Comparison of ENCODE assay signal across 2 fruit fly cellular contexts in the genomic region with DNA sequence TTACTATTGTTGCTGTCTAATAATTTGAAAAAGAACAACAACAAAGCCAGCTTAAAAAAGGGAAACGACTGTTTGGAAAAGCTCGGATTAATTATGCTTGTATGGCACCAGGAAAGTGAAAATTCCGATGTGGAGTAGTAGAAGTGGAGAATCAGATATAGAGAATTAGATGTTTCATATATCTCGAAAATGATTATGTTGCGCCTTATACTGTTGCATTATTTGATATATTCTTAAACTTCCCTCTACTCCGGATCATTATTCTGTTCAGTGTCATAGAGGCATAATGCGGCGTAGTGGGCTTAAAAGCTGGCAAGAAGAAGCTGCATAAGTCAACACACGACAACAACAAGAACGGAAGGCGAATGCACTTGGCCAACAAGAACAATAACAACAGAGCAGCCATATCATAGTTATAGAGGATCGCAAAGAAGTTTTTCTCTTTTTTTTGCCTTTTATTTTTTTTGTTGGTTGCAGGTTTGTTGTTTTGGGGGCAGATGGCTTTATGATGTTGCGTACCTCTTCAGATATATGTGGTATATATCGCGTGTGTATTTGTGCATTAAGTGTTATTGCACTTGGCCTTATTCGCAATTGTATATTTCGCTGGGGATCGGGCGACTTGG.
A peak's percentile ranks its signal among the peaks of the same experiment; 100 is the strongest.
TF ChIP-seq lines count a peak whose summit lies in the region.

No protein-coding gene starts in this region.

TF ChIP-seq in whole organism, embryonic, 481 proteins besides CTCF, POLR2A, EP300 and RAD21 (continued from another document and continues in another):
- TF ChIP-seq zfh1 (GFP tag; IDR thresholded peaks at IDR 0.05; lab: Robert Waterston, UW) = 0 out of 3 replicates have a peak, but pooled peaks have one; percentile 42
- TF ChIP-seq NfI (GFP tag; optimal IDR thresholded peaks at IDR 0.05; lab: Kevin White, UChicago) = no peak
- no peak for TF ChIP-seq stc (GFP tag; IDR thresholded peaks at IDR 0.05; lab: Robert Waterston, UW)
- TF ChIP-seq CG9817 (tag; optimal IDR thresholded peaks at IDR 0.05; lab: Kevin White, UChicago) = no peak
- no peak for TF ChIP-seq bowl (GFP tag; IDR thresholded peaks at IDR 0.05; lab: Robert Waterston, UW)
- no peak for TF ChIP-seq sima (GFP tag; optimal IDR thresholded peaks at IDR 0.05; lab: Kevin White, UChicago)
- peak; percentile 23 for TF ChIP-seq CG17385 (GFP tag; optimal IDR thresholded peaks at IDR 0.05; lab: Kevin White, UChicago)
- peak; percentile 28 for TF ChIP-seq CG11504 (tag; optimal IDR thresholded peaks at IDR 0.05; lab: Kevin White, UChicago)
- TF ChIP-seq Ssrp (tag; optimal IDR thresholded peaks at IDR 0.05; lab: Kevin White, UChicago) = peak; percentile 40
- TF ChIP-seq E2f1 (GFP tag; IDR thresholded peaks at IDR 0.05; lab: Robert Waterston, UW) = no peak
- TF ChIP-seq CG12219 (GFP tag; optimal IDR thresholded peaks at IDR 0.05; lab: Kevin White, UChicago) = peak; percentile 18
- TF ChIP-seq org-1 (GFP tag; optimal IDR thresholded peaks at IDR 0.05; lab: Kevin White, UChicago) = no peak
- no peak for TF ChIP-seq jing (GFP tag; optimal IDR thresholded peaks at IDR 0.05; lab: Kevin White, UChicago)
- TF ChIP-seq tna (GFP tag; IDR thresholded peaks at IDR 0.05; lab: Robert Waterston, UW; ENCODE audit: partially characterized antibody) = no peak
- no peak for TF ChIP-seq kni (GFP tag; optimal IDR thresholded peaks at IDR 0.05; lab: Kevin White, UChicago)
- no peak for TF ChIP-seq Hr78 (GFP tag; optimal IDR thresholded peaks at IDR 0.05; lab: Kevin White, UChicago)
- 0 out of 2 replicates have a peak, but pooled peaks have one; percentile 16 for TF ChIP-seq Oaz (GFP tag; IDR thresholded peaks at IDR 0.05; lab: Robert Waterston, UW)
- peak; percentile 1 for TF ChIP-seq CG17359 (tag; optimal IDR thresholded peaks at IDR 0.05; lab: Kevin White, UChicago)
- no peak for TF ChIP-seq Asciz (GFP tag; optimal IDR thresholded peaks at IDR 0.05; lab: Kevin White, UChicago)
- TF ChIP-seq B-H1 (GFP tag; IDR thresholded peaks at IDR 0.05; lab: Robert Waterston, UW) = no peak
- no peak for TF ChIP-seq Side (GFP tag; optimal IDR thresholded peaks at IDR 0.05; lab: Kevin White, UChicago)
- peak; percentile 36 for TF ChIP-seq CG10979 (tag; optimal IDR thresholded peaks at IDR 0.05; lab: Kevin White, UChicago)
- TF ChIP-seq sd (tag; optimal IDR thresholded peaks at IDR 0.05; lab: Kevin White, UChicago) = no peak
- TF ChIP-seq CG7839 (tag; optimal IDR thresholded peaks at IDR 0.05; lab: Kevin White, UChicago) = no peak
- TF ChIP-seq prd (optimal IDR thresholded peaks at IDR 0.05; lab: Kevin White, UChicago) = no peak
- peak; percentile 32; the same call in 1 of the 3 replicates for TF ChIP-seq prd (GFP tag; IDR thresholded peaks at IDR 0.05; lab: Robert Waterston, UW)
- no peak for TF ChIP-seq CG3065 (GFP tag; optimal IDR thresholded peaks at IDR 0.05; lab: Kevin White, UChicago)
- no peak for TF ChIP-seq wdn (GFP tag; IDR thresholded peaks at IDR 0.05; lab: Robert Waterston, UW)
- TF ChIP-seq amos (GFP tag; IDR thresholded peaks at IDR 0.05; lab: Robert Waterston, UW; ENCODE audit: partially characterized antibody) = no peak
- no peak for TF ChIP-seq Ravus (GFP tag; IDR thresholded peaks at IDR 0.05; lab: Robert Waterston, UW)
- TF ChIP-seq schlank (tag; optimal IDR thresholded peaks at IDR 0.05; lab: Kevin White, UChicago) = no peak
- no peak for TF ChIP-seq H15 (GFP tag; IDR thresholded peaks at IDR 0.05; lab: Robert Waterston, UW)
- TF ChIP-seq sob (GFP tag; IDR thresholded peaks at IDR 0.05; lab: Robert Waterston, UW) = no peak
- TF ChIP-seq CG14441 (GFP tag; IDR thresholded peaks at IDR 0.05; lab: Robert Waterston, UW) = peak; percentile 42; the same call in 1 of the 2 replicates
- TF ChIP-seq jigr1 (GFP tag; IDR thresholded peaks at IDR 0.05; lab: Robert Waterston, UW) = no peak
- no peak for TF ChIP-seq disco-r (GFP tag; optimal IDR thresholded peaks at IDR 0.05; lab: Kevin White, UChicago)
- no peak for TF ChIP-seq Scr (GFP tag; IDR thresholded peaks at IDR 0.05; lab: Robert Waterston, UW; ENCODE audit: partially characterized antibody)
- TF ChIP-seq tgo (GFP tag; IDR thresholded peaks at IDR 0.05; lab: Robert Waterston, UW) = peak; percentile 19; the same call in 1 of the 3 replicates
- no peak for TF ChIP-seq esg (GFP tag; conservative IDR thresholded peaks at IDR 0.05; lab: Robert Waterston, UW)
- no peak for TF ChIP-seq CG16813 (GFP tag; IDR thresholded peaks at IDR 0.05; lab: Robert Waterston, UW; ENCODE audit: partially characterized antibody)
- TF ChIP-seq p53 (GFP tag; optimal IDR thresholded peaks at IDR 0.05; lab: Kevin White, UChicago) = no peak
- 0 out of 2 replicates have a peak, but pooled peaks have one; percentile 11 for TF ChIP-seq CG32772 (GFP tag; IDR thresholded peaks at IDR 0.05; lab: Robert Waterston, UW)
- 0 out of 2 replicates have a peak, but pooled peaks have one; percentile 22 for TF ChIP-seq CG4360 (GFP tag; IDR thresholded peaks at IDR 0.05; lab: Robert Waterston, UW)
- peak; percentile 41 for TF ChIP-seq Blimp-1 (GFP tag; optimal IDR thresholded peaks at IDR 0.05; lab: Kevin White, UChicago)
- TF ChIP-seq CG13296 (GFP tag; optimal IDR thresholded peaks at IDR 0.05; lab: Kevin White, UChicago) = no peak
- no peak for TF ChIP-seq crp (GFP tag; optimal IDR thresholded peaks at IDR 0.05; lab: Kevin White, UChicago)
- TF ChIP-seq pzg (GFP tag; optimal IDR thresholded peaks at IDR 0.05; lab: Kevin White, UChicago) = no peak
- no peak; the same call in 2 of the 3 replicates for TF ChIP-seq croc (GFP tag; conservative IDR thresholded peaks at IDR 0.05; lab: Robert Waterston, UW)
- TF ChIP-seq CG2712 (tag; optimal IDR thresholded peaks at IDR 0.05; lab: Kevin White, UChicago) = peak; percentile 37
- no peak for TF ChIP-seq CG6813 (GFP tag; optimal IDR thresholded peaks at IDR 0.05; lab: Kevin White, UChicago)
- no peak for TF ChIP-seq CG31441 (GFP tag; IDR thresholded peaks at IDR 0.05; lab: Robert Waterston, UW)
- peak; percentile 43 for TF ChIP-seq HLH3B (GFP tag; IDR thresholded peaks at IDR 0.05; lab: Robert Waterston, UW)
- no peak for TF ChIP-seq CG33557 (GFP tag; optimal IDR thresholded peaks at IDR 0.05; lab: Kevin White, UChicago)
- peak; percentile 85 for TF ChIP-seq Drgx (GFP tag; IDR thresholded peaks at IDR 0.05; lab: Robert Waterston, UW)
- TF ChIP-seq Hmr (GFP tag; optimal IDR thresholded peaks at IDR 0.05; lab: Kevin White, UChicago) = no peak
- no peak for TF ChIP-seq PHDP (tag; optimal IDR thresholded peaks at IDR 0.05; lab: Kevin White, UChicago)
- TF ChIP-seq CG7745 (tag; optimal IDR thresholded peaks at IDR 0.05; lab: Kevin White, UChicago) = no peak
- TF ChIP-seq odd (GFP tag; optimal IDR thresholded peaks at IDR 0.05; lab: Kevin White, UChicago) = no peak
- no peak for TF ChIP-seq tx (GFP tag; optimal IDR thresholded peaks at IDR 0.05; lab: Kevin White, UChicago)
- peak; percentile 73 for TF ChIP-seq ci (GFP tag; IDR thresholded peaks at IDR 0.05; lab: Robert Waterston, UW)
- 0 out of 2 replicates have a peak, but pooled peaks have one; percentile 14 for TF ChIP-seq onecut (GFP tag; IDR thresholded peaks at IDR 0.05; lab: Robert Waterston, UW)
- TF ChIP-seq CG17361 (GFP tag; IDR thresholded peaks at IDR 0.05; lab: Robert Waterston, UW) = no peak

TF ChIP-seq in whole organism, prepupa, 60 proteins besides CTCF, POLR2A, EP300 and RAD21 (continued from another document):
- TF ChIP-seq Ets21C (GFP tag; optimal IDR thresholded peaks at IDR 0.05; lab: Kevin White, UChicago) = no peak
- peak; percentile 90 for TF ChIP-seq CG15336 (GFP tag; IDR thresholded peaks at IDR 0.05; lab: Robert Waterston, UW)
- TF ChIP-seq Ets96B (tag; optimal IDR thresholded peaks at IDR 0.05; lab: Kevin White, UChicago) = peak; percentile 87
- TF ChIP-seq CG6792 (GFP tag; optimal IDR thresholded peaks at IDR 0.05; lab: Kevin White, UChicago) = peak; percentile 55
- peak; percentile 70 for TF ChIP-seq CG11294 (GFP tag; IDR thresholded peaks at IDR 0.05; lab: Robert Waterston, UW)
- TF ChIP-seq eg (GFP tag; IDR thresholded peaks at IDR 0.05; lab: Robert Waterston, UW) = peak; percentile 91
- TF ChIP-seq pdm3 (GFP tag; optimal IDR thresholded peaks at IDR 0.05; lab: Kevin White, UChicago) = peak; percentile 61
- TF ChIP-seq CG6276 (GFP tag; optimal IDR thresholded peaks at IDR 0.05; lab: Kevin White, UChicago) = peak; percentile 86
- TF ChIP-seq CG8119 (GFP tag; IDR thresholded peaks at IDR 0.05; lab: Robert Waterston, UW) = peak; percentile 85
- peak; percentile 44 for TF ChIP-seq CG11902 (GFP tag; optimal IDR thresholded peaks at IDR 0.05; lab: Kevin White, UChicago)
- peak; percentile 82 for TF ChIP-seq CG1621 (tag; optimal IDR thresholded peaks at IDR 0.05; lab: Kevin White, UChicago)
- peak; percentile 59 for TF ChIP-seq acj6 (GFP tag; optimal IDR thresholded peaks at IDR 0.05; lab: Kevin White, UChicago)
- TF ChIP-seq Sox15 (GFP tag; optimal IDR thresholded peaks at IDR 0.05; lab: Kevin White, UChicago) = peak; percentile 6
- peak; percentile 14 for TF ChIP-seq esn (GFP tag; optimal IDR thresholded peaks at IDR 0.05; lab: Kevin White, UChicago)
- TF ChIP-seq spab (GFP tag; optimal IDR thresholded peaks at IDR 0.05; lab: Kevin White, UChicago) = peak; percentile 79
- peak; percentile 92 for TF ChIP-seq Eip78C (GFP tag; lab: Kevin White, UChicago)
- peak; percentile 48 for TF ChIP-seq CG8319 (GFP tag; optimal IDR thresholded peaks at IDR 0.05; lab: Kevin White, UChicago)
- TF ChIP-seq CG9139 (GFP tag; optimal IDR thresholded peaks at IDR 0.05; lab: Kevin White, UChicago) = peak; percentile 55
- peak; percentile 55 for TF ChIP-seq CG16779 (tag; optimal IDR thresholded peaks at IDR 0.05; lab: Kevin White, UChicago)
- peak; percentile 87 for TF ChIP-seq CG10669 (GFP tag; optimal IDR thresholded peaks at IDR 0.05; lab: Kevin White, UChicago)
- peak; percentile 29 for TF ChIP-seq Lpt (GFP tag; optimal IDR thresholded peaks at IDR 0.05; lab: Kevin White, UChicago)
- peak; percentile 52 for TF ChIP-seq OdsH (GFP tag; optimal IDR thresholded peaks at IDR 0.05; lab: Kevin White, UChicago)
- TF ChIP-seq CG8632 (GFP tag; optimal IDR thresholded peaks at IDR 0.05; lab: Kevin White, UChicago) = peak; percentile 49
- no peak for TF ChIP-seq vri (GFP tag; optimal IDR thresholded peaks at IDR 0.05; lab: Kevin White, UChicago)
- peak; percentile 66 for TF ChIP-seq Hr4 (GFP tag; optimal IDR thresholded peaks at IDR 0.05; lab: Kevin White, UChicago)
- peak; percentile 84 for TF ChIP-seq CG3032 (tag; optimal IDR thresholded peaks at IDR 0.05; lab: Kevin White, UChicago)
- TF ChIP-seq CG6854 (GFP tag; optimal IDR thresholded peaks at IDR 0.05; lab: Kevin White, UChicago) = no peak
- TF ChIP-seq Blimp-1 (GFP tag; optimal IDR thresholded peaks at IDR 0.05; lab: Kevin White, UChicago) = no peak
- TF ChIP-seq Sox102F (GFP tag; optimal IDR thresholded peaks at IDR 0.05; lab: Kevin White, UChicago) = peak; percentile 32
- TF ChIP-seq achi (GFP tag; optimal IDR thresholded peaks at IDR 0.05; lab: Kevin White, UChicago) = peak; percentile 66
- peak; percentile 52 for TF ChIP-seq CG34406 (GFP tag; optimal IDR thresholded peaks at IDR 0.05; lab: Kevin White, UChicago)
- peak; percentile 24 for TF ChIP-seq Hr39 (GFP tag; optimal IDR thresholded peaks at IDR 0.05; lab: Kevin White, UChicago)
- TF ChIP-seq ss (GFP tag; optimal IDR thresholded peaks at IDR 0.05; lab: Kevin White, UChicago) = peak; percentile 72 to 74
- no peak for TF ChIP-seq fkh (GFP tag; optimal IDR thresholded peaks at IDR 0.05; lab: Kevin White, UChicago)
- TF ChIP-seq dsx (GFP tag; optimal IDR thresholded peaks at IDR 0.05; lab: Kevin White, UChicago; ENCODE audit: poor library complexity, severe bottlenecking) = peak; percentile 86
- TF ChIP-seq Met (GFP tag; optimal IDR thresholded peaks at IDR 0.05; lab: Kevin White, UChicago) = peak; percentile 70
- TF ChIP-seq cyc (GFP tag; optimal IDR thresholded peaks at IDR 0.05; lab: Kevin White, UChicago) = peak; percentile 55
- peak; percentile 73 for TF ChIP-seq topi (GFP tag; optimal IDR thresholded peaks at IDR 0.05; lab: Kevin White, UChicago)
- peak; percentile 62 for TF ChIP-seq fd59A (GFP tag; optimal IDR thresholded peaks at IDR 0.05; lab: Kevin White, UChicago)
